Worm (Caenorhabditis elegans) whole organism, L2 larva: ENCODE measurements around the gene scl-23.
"Not testable (repeated sequence)": the region's sequence is repeated elsewhere in the genome, so short reads cannot be mapped to it uniquely, and the experiment has no call there.

ENCODE experiments used
- C34F6.9 ChIP-seq: fragments of 150-350 bp; optimal IDR thresholded peaks from 2 replicates; lab custom pipeline; 2014; ENCODE audit warnings: missing biosample characterization, missing genetic modification characterization
- F13H6.1 ChIP-seq: sonication (generic microtip); optimal IDR thresholded peaks from 2 replicates; lab custom pipeline; 2016; ENCODE audit warnings: missing genetic modification characterization, missing compliant biosample characterization
- R02D3.7 ChIP-seq: fragments of 150-350 bp; optimal IDR thresholded peaks from 2 replicates; lab custom pipeline; 2014; ENCODE audit warnings: missing biosample characterization, missing genetic modification characterization
- Y55F3AM.14 ChIP-seq: fragments of 200-800 bp; sonication (Bioruptor generic); optimal IDR thresholded peaks from 2 replicates; lab custom pipeline; 2018; ENCODE audit warnings: mild to moderate bottlenecking, missing genetic modification characterization, missing compliant biosample characterization
- alr-1 ChIP-seq: fragments of 150-350 bp; optimal IDR thresholded peaks from 2 replicates; lab custom pipeline; 2014; ENCODE audit warnings: missing biosample characterization, missing genetic modification characterization
- aly-2 ChIP-seq: fragments of 150-350 bp; optimal IDR thresholded peaks from 2 replicates; lab custom pipeline; 2014; ENCODE audit warnings: missing biosample characterization, missing genetic modification characterization
- ama-1 ChIP-seq: fragments of 150-350 bp; optimal IDR thresholded peaks from 2 replicates; lab custom pipeline; 2018; ENCODE audit warnings: inconsistent platforms
- blmp-1 ChIP-seq: sonication (generic microtip); optimal IDR thresholded peaks from 2 replicates; lab custom pipeline; 2017; ENCODE audit warnings: missing genetic modification characterization, mild to moderate bottlenecking, missing compliant biosample characterization, antibody characterized with exemption, moderate library complexity; ENCODE audit not compliant: insufficient read depth
- crh-2 ChIP-seq: sonication (generic microtip); optimal IDR thresholded peaks from 2 replicates; lab custom pipeline; 2017; ENCODE audit warnings: missing biosample characterization, missing genetic modification characterization
- dmd-4 ChIP-seq: sonication (generic microtip); optimal IDR thresholded peaks from 2 replicates; lab custom pipeline; 2017; ENCODE audit warnings: missing biosample characterization, missing genetic modification characterization
- egl-27 ChIP-seq: sonication (generic microtip); optimal IDR thresholded peaks from 3 replicates; lab custom pipeline; 2017; ENCODE audit warnings: missing biosample characterization, missing genetic modification reagents, missing genetic modification characterization
- elt-1 ChIP-seq: fragments of 150-350 bp; optimal IDR thresholded peaks from 2 replicates; lab custom pipeline; 2014; ENCODE audit warnings: missing biosample characterization, missing genetic modification characterization
- elt-3 ChIP-seq: sonication (generic microtip); optimal IDR thresholded peaks from 2 replicates; lab custom pipeline; 2017; ENCODE audit warnings: missing biosample characterization, missing genetic modification characterization
- fos-1 ChIP-seq: fragments of 150-350 bp; optimal IDR thresholded peaks from 2 replicates; lab custom pipeline; 2014; ENCODE audit warnings: missing biosample characterization, missing genetic modification characterization
- gmeb-1 ChIP-seq: fragments of 150-350 bp; optimal IDR thresholded peaks from 2 replicates; lab custom pipeline; 2014; ENCODE audit warnings: missing biosample characterization, missing genetic modification characterization
- lin-13 ChIP-seq: fragments of 150-350 bp; optimal IDR thresholded peaks from 2 replicates; lab custom pipeline; 2014; ENCODE audit warnings: missing biosample characterization, missing genetic modification reagents, missing genetic modification characterization
- lsy-2 ChIP-seq, 2 experiments: fragments of 150-350 bp in 1 of 2; sonication (generic microtip) in 1 of 2; optimal IDR thresholded peaks; 2 replicates each; lab custom pipeline; 2014 to 2017; ENCODE audit warnings: missing biosample characterization in 2 of 2, missing genetic modification characterization in 2 of 2
- mab-5 ChIP-seq: fragments of 150-350 bp; optimal IDR thresholded peaks from 2 replicates; lab custom pipeline; 2014; ENCODE audit warnings: missing biosample characterization, missing genetic modification characterization
- nhr-12 ChIP-seq: fragments of 150-350 bp; optimal IDR thresholded peaks from 2 replicates; lab custom pipeline; 2014; ENCODE audit warnings: missing biosample characterization, missing genetic modification characterization
- nhr-129 ChIP-seq: fragments of 150-350 bp; optimal IDR thresholded peaks from 2 replicates; lab custom pipeline; 2014; ENCODE audit warnings: missing biosample characterization, missing genetic modification characterization
- nhr-21 ChIP-seq: fragments of 150-350 bp; optimal IDR thresholded peaks from 2 replicates; lab custom pipeline; 2014; ENCODE audit warnings: missing biosample characterization, missing genetic modification characterization
- nhr-237 ChIP-seq: fragments of 150-350 bp; optimal IDR thresholded peaks from 2 replicates; lab custom pipeline; 2014; ENCODE audit warnings: missing biosample characterization, missing genetic modification characterization
- nhr-25 ChIP-seq: fragments of 150-350 bp; sonication (generic microtip); optimal IDR thresholded peaks from 3 replicates; lab custom pipeline; 2014; ENCODE audit warnings: missing biosample characterization, missing genetic modification characterization
- nhr-77 ChIP-seq: fragments of 150-350 bp; optimal IDR thresholded peaks from 2 replicates; lab custom pipeline; 2014; ENCODE audit warnings: missing biosample characterization, missing genetic modification characterization
- peb-1 ChIP-seq: fragments of 150-350 bp; optimal IDR thresholded peaks from 2 replicates; lab custom pipeline; 2014; ENCODE audit warnings: missing biosample characterization, missing genetic modification characterization
- sem-4 ChIP-seq: fragments of 150-350 bp; optimal IDR thresholded peaks from 2 replicates; lab custom pipeline; 2014; ENCODE audit warnings: missing biosample characterization, missing genetic modification reagents, missing genetic modification characterization
- skn-1 ChIP-seq: sonication (generic microtip); optimal IDR thresholded peaks from 2 replicates; lab custom pipeline; 2017; ENCODE audit warnings: missing biosample characterization, missing genetic modification characterization
- sma-3 ChIP-seq: sonication (generic microtip); optimal IDR thresholded peaks from 2 replicates; lab custom pipeline; 2016; ENCODE audit warnings: missing genetic modification reagents, missing genetic modification characterization, missing compliant biosample characterization
- sma-9 ChIP-seq, 2 experiments: fragments of 150-350 bp in 1 of 2; sonication (generic microtip) in 1 of 2; optimal IDR thresholded peaks; 2 replicates each; lab custom pipeline; 2014 to 2016; ENCODE audit warnings: missing genetic modification characterization in 2 of 2, mild to moderate bottlenecking in 1 of 2, missing biosample characterization in 1 of 2, missing compliant biosample characterization in 1 of 2, missing genetic modification reagents in 1 of 2, moderate library complexity in 1 of 2
- snpc-4 ChIP-seq: fragments of 150-350 bp; optimal IDR thresholded peaks from 2 replicates; lab custom pipeline; 2014; ENCODE audit warnings: missing biosample characterization, missing genetic modification characterization
- unc-55 ChIP-seq: fragments of 150-350 bp; sonication (generic microtip); optimal IDR thresholded peaks from 3 replicates; lab custom pipeline; 2014; ENCODE audit warnings: missing biosample characterization, missing genetic modification reagents, missing genetic modification characterization
- ztf-1 ChIP-seq: fragments of 200-800 bp; sonication (Bioruptor generic); conservative IDR thresholded peaks from 2 replicates; pipeline ENCODE4 v1.3.6; 2022; ENCODE audit warnings: missing genetic modification characterization, missing compliant biosample characterization
- ztf-4 ChIP-seq: fragments of 150-350 bp; optimal IDR thresholded peaks from 2 replicates; lab custom pipeline; 2014; ENCODE audit warnings: missing biosample characterization, missing genetic modification characterization

scl-23 gene

DNA sequence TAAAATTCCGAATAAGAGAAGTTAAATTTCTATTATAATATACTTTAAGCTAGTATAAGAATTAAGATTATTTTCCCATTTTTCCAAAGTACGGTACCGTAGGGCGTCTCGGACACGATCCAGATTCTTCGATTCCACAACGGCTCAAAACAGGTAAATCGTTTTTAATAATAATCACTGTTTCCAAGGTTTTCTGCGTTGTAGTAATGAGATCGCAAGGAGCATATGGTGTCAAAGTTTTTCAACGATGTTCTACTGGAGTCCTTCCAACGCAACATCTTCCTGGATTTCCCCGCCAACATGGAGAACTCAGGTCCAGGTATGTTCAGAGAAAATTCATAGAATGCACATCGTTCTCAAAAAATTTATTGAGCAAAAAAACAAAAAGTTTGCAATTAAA is 28.4 kb downstream of the scl-23 start, which contains the start of gene T05C7.7:
Gene T05C7.7, plus strand, starts transcription at position 301 of the 400 bp plus-strand sequence.
- not testable (repeated sequence) for TF ChIP-seq unc-55 (GFP tag; lab: Kevin White, UChicago); peb-1 (tag; lab: Kevin White, UChicago); lsy-2 (tag; optimal IDR thresholded peaks at IDR 0.05; lab: Kevin White, UChicago)

ce11 chrIV:58818-59217 is 31.1 kb downstream of the scl-23 start, which contains the start of gene T05C7.5:
Gene T05C7.5, minus strand, starts transcription at chrIV:58918.
- TF ChIP-seq blmp-1 (tag; lab: Kevin White, UChicago) (no peak), fos-1 (no peak), egl-27 (tag; lab: Kevin White, UChicago) (no peak), ama-1 (lab: Kevin White, UChicago) (no peak), crh-2 (tag; lab: Kevin White, UChicago) (no peak), skn-1 (no peak), Y55F3AM.14 (no peak), C34F6.9 (no peak), aly-2 (tag; lab: Kevin White, UChicago) (no peak), unc-55 (GFP tag; lab: Kevin White, UChicago) (no peak)

ce11 chrIV:53539-53938 is 36.4 kb downstream of the scl-23 start, which contains the start of gene T05C7.4:
Gene T05C7.4, minus strand, starts transcription at chrIV:53639.
- TF ChIP-seq gmeb-1 (no peak), sma-9 (GFP tag; optimal IDR thresholded peaks at IDR 0.05; lab: Kevin White, UChicago) (no peak), sma-9 (tag; optimal IDR thresholded peaks at IDR 0.05; lab: Kevin White, UChicago) (no peak), lsy-2 (tag; optimal IDR thresholded peaks at IDR 0.05; lab: Kevin White, UChicago) (no peak), alr-1 (tag; lab: Kevin White, UChicago) (no peak), sem-4 (tag; lab: Kevin White, UChicago) (no peak), blmp-1 (tag; lab: Kevin White, UChicago) (no peak), crh-2 (tag; lab: Kevin White, UChicago) (no peak)

ce11 chrIV:51219-51618 is 38.7 kb downstream of the scl-23 start:
- TF ChIP-seq aly-2 (tag; lab: Kevin White, UChicago) (no peak), F13H6.1 (tag; lab: Kevin White, UChicago) (peak; percentile 62), blmp-1 (tag; lab: Kevin White, UChicago) (peak; percentile 82), Y55F3AM.14 (no peak), ztf-4 (peak; percentile 15), gmeb-1 (peak; percentile 41), nhr-21 (peak; percentile 77), nhr-77 (tag; lab: Kevin White, UChicago) (no peak), sma-3 (GFP tag; lab: Kevin White, UChicago) (peak; percentile 75), mab-5 (tag; lab: Kevin White, UChicago) (no peak), egl-27 (tag; lab: Kevin White, UChicago) (peak; percentile 69), C34F6.9 (peak; percentile 42), sem-4 (tag; lab: Kevin White, UChicago) (peak; percentile 34), nhr-129 (tag; lab: Kevin White, UChicago) (peak; percentile 74), sma-9 (GFP tag; optimal IDR thresholded peaks at IDR 0.05; lab: Kevin White, UChicago) (peak; percentile 79), sma-9 (tag; optimal IDR thresholded peaks at IDR 0.05; lab: Kevin White, UChicago) (no peak), lsy-2 (tag; optimal IDR thresholded peaks at IDR 0.05; lab: Kevin White, UChicago) (peak in 1 of 2 experiments; percentile 50), nhr-25 (tag; lab: Kevin White, UChicago) (peak; percentile 82), crh-2 (tag; lab: Kevin White, UChicago) (peak; percentile 16), fos-1 (peak; percentile 84), ztf-1 (GFP tag; lab: Robert Waterston, UW) (no peak)

DNA sequence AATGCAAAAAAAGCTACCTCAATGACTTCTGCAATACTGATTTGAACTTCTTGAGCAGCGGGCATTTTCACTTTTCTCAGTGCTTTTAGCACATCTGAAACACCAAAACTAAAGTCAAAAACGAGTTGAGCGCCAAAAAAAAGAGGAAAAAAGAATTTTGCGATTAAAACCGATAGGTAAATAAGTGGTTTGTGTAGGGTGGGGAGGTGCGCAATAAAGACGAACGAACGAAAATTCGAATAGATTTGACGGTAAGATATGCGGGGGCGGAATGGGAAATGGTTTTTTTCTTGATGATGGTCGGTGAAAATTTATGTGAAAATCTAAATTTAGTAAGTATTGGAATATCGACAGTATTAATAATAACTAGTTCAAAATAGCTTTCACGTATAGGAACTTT is 41.1 kb downstream of the scl-23 start, which contains the start of gene frm-5.1:
Gene frm-5.1, minus strand, starts transcription at position 101 of the 400 bp plus-strand sequence.
- TF ChIP-seq nhr-77 (tag; lab: Kevin White, UChicago) (no peak), dmd-4 (no peak), sem-4 (tag; lab: Kevin White, UChicago) (no peak), snpc-4 (tag; lab: Kevin White, UChicago) (no peak), lin-13 (GFP tag; lab: Kevin White, UChicago) (no peak), sma-3 (GFP tag; lab: Kevin White, UChicago) (no peak), ztf-1 (GFP tag; lab: Robert Waterston, UW) (no peak), mab-5 (tag; lab: Kevin White, UChicago) (no peak), nhr-12 (tag; lab: Kevin White, UChicago) (no peak), elt-3 (tag; lab: Kevin White, UChicago) (no peak), elt-1 (tag; lab: Kevin White, UChicago) (no peak), nhr-237 (tag; lab: Kevin White, UChicago) (no peak), ama-1 (lab: Kevin White, UChicago) (no peak), R02D3.7 (no peak)
